Fruit fly (Drosophila melanogaster) whole organism, wandering third instar larva: ENCODE data around the gene neo.

Source experiments
- Abd-B ChIP-seq: fragments of >200 bp; optimal IDR thresholded peaks from 2 replicates; lab custom pipeline; 2017; ENCODE audit warnings: missing biosample characterization, missing genetic modification characterization
- CG32264 ChIP-seq: fragments of 200-800 bp; sonication (Bioruptor generic); optimal IDR thresholded peaks from 2 replicates; lab custom pipeline; 2016; ENCODE audit warnings: missing biosample characterization, missing genetic modification characterization
- CG9705 ChIP-seq: fragments of 200-800 bp; sonication (Bioruptor generic); optimal IDR thresholded peaks from 2 replicates; lab custom pipeline; 2018; ENCODE audit warnings: missing biosample characterization, mild to moderate bottlenecking, missing genetic modification characterization
- CrebA ChIP-seq: fragments of 200-800 bp; sonication (Bioruptor generic); optimal IDR thresholded peaks from 2 replicates; lab custom pipeline; 2016; ENCODE audit warnings: missing biosample characterization, mild to moderate bottlenecking, missing genetic modification characterization, borderline replicate concordance
- Dfd ChIP-seq: fragments of >200 bp; optimal IDR thresholded peaks from 2 replicates; lab custom pipeline; 2017; ENCODE audit warnings: missing biosample characterization, missing genetic modification characterization
- Dif ChIP-seq: fragments of 200-275, 200-300 bp; sonication (Bioruptor generic); optimal IDR thresholded peaks from 2 replicates; lab custom pipeline; 2018; ENCODE audit warnings: missing biosample characterization, missing genetic modification characterization; ENCODE audit not compliant: partially characterized antibody
- GATAd ChIP-seq: sonication (Bioruptor generic); optimal IDR thresholded peaks from 2 replicates; lab custom pipeline; 2016; ENCODE audit warnings: missing biosample characterization, missing genetic modification characterization
- HLH106 ChIP-seq: fragments of 200-800 bp; optimal IDR thresholded peaks from 3 replicates; lab custom pipeline; 2019; ENCODE audit warnings: missing biosample characterization, mild to moderate bottlenecking, missing genetic modification characterization, moderate library complexity
- Hnf4 ChIP-seq: fragments of 200-800 bp; sonication (Bioruptor generic); optimal IDR thresholded peaks from 2 replicates; lab custom pipeline; 2016; ENCODE audit warnings: missing biosample characterization, mild to moderate bottlenecking, missing genetic modification characterization
- Hr78 ChIP-seq: fragments of >200 bp; optimal IDR thresholded peaks from 2 replicates; lab custom pipeline; 2017; ENCODE audit warnings: missing biosample characterization, missing genetic modification characterization
- Hr83 ChIP-seq: fragments of 200-300 bp; sonication (Bioruptor generic); optimal IDR thresholded peaks from 2 replicates; lab custom pipeline; 2016; ENCODE audit warnings: missing biosample characterization, mild to moderate bottlenecking, missing genetic modification characterization, moderate library complexity; ENCODE audit not compliant: poor library complexity, severe bottlenecking
- Jra ChIP-seq: sonication (Bioruptor generic); optimal IDR thresholded peaks from 2 replicates; lab custom pipeline; 2016; ENCODE audit warnings: missing biosample characterization, missing genetic modification characterization
- Myc ChIP-seq: fragments of >200 bp; optimal IDR thresholded peaks from 2 replicates; lab custom pipeline; 2017
- N ChIP-seq: fragments of >200 bp; optimal IDR thresholded peaks from 2 replicates; lab custom pipeline; 2018; ENCODE audit warnings: missing biosample characterization, missing external identifiers, missing genetic modification characterization
- OdsH ChIP-seq: fragments of 200-800 bp; sonication (Bioruptor generic); optimal IDR thresholded peaks from 2 replicates; lab custom pipeline; 2016; ENCODE audit warnings: missing biosample characterization, mild to moderate bottlenecking, missing genetic modification characterization
- Rel ChIP-seq, 2 experiments: fragments of 200-800 bp; sonication (Bioruptor generic) in 1 of 2; optimal IDR thresholded peaks; 2 replicates in 1 of 2; 3 replicates in 1 of 2; lab custom pipeline; 2016 to 2019; ENCODE audit warnings: mild to moderate bottlenecking in 2 of 2, missing biosample characterization in 2 of 2, missing genetic modification characterization in 2 of 2, moderate library complexity in 1 of 2
- Sp1 ChIP-seq: fragments of 200-800 bp; sonication (Bioruptor generic); optimal IDR thresholded peaks from 3 replicates; lab custom pipeline; 2019; ENCODE audit warnings: missing biosample characterization, mild to moderate bottlenecking, missing genetic modification characterization, moderate library complexity
- Vsx2 ChIP-seq: fragments of 200-300, 225-300 bp; sonication (Bioruptor generic); optimal IDR thresholded peaks from 2 replicates; lab custom pipeline; 2018; ENCODE audit warnings: missing biosample characterization, missing genetic modification characterization; ENCODE audit not compliant: partially characterized antibody
- br ChIP-seq: fragments of 200-800 bp; sonication (Bioruptor generic); optimal IDR thresholded peaks from 2 replicates; lab custom pipeline; 2016; ENCODE audit warnings: missing biosample characterization, missing genetic modification characterization
- brk ChIP-seq: fragments of 200-800 bp; sonication (Bioruptor generic); optimal IDR thresholded peaks from 2 replicates; lab custom pipeline; 2016; ENCODE audit warnings: missing biosample characterization, mild to moderate bottlenecking, missing genetic modification characterization
- dl ChIP-seq, 2 experiments: fragments of 175-275, 200-275 bp in 1 of 2; fragments of 200-275 bp in 1 of 2; sonication (Bioruptor generic); optimal IDR thresholded peaks; lab custom pipeline; 2018; ENCODE audit warnings: mild to moderate bottlenecking in 2 of 2, missing biosample characterization in 2 of 2, missing genetic modification characterization in 2 of 2, moderate library complexity in 2 of 2; ENCODE audit not compliant: partially characterized antibody in 2 of 2, insufficient read depth in 1 of 2
- dmrt93B ChIP-seq: fragments of 200-800 bp; sonication (Bioruptor generic); optimal IDR thresholded peaks from 2 replicates; lab custom pipeline; 2018; ENCODE audit warnings: missing biosample characterization, mild to moderate bottlenecking, missing genetic modification characterization
- ey ChIP-seq: fragments of 200-800 bp; sonication (Bioruptor generic); optimal IDR thresholded peaks from 2 replicates; lab custom pipeline; 2016; ENCODE audit warnings: missing biosample characterization, missing genetic modification characterization
- foxo ChIP-seq, 2 experiments: fragments of 200-800 bp; sonication (Bioruptor generic); optimal IDR thresholded peaks; 2 replicates in 1 of 2; 3 replicates in 1 of 2; lab custom pipeline; 2016 to 2017; ENCODE audit warnings: missing biosample characterization in 2 of 2, missing genetic modification characterization in 2 of 2
- h ChIP-seq: fragments of 200-800 bp; sonication (Bioruptor generic); optimal IDR thresholded peaks from 3 replicates; lab custom pipeline; 2016; ENCODE audit warnings: missing biosample characterization, mild to moderate bottlenecking, missing genetic modification characterization
- jim ChIP-seq: fragments of 175-275, 200-325 bp; sonication (Bioruptor generic); optimal IDR thresholded peaks from 2 replicates; lab custom pipeline; 2016; ENCODE audit warnings: missing biosample characterization, mild to moderate bottlenecking, missing genetic modification characterization
- lola ChIP-seq: fragments of >200 bp; optimal IDR thresholded peaks from 2 replicates; lab custom pipeline; 2017; ENCODE audit warnings: missing biosample characterization, missing genetic modification characterization
- psq ChIP-seq: fragments of 200-800 bp; sonication (Bioruptor generic); optimal IDR thresholded peaks from 3 replicates; lab custom pipeline; 2017; ENCODE audit warnings: missing biosample characterization, mild to moderate bottlenecking, missing genetic modification characterization, moderate library complexity
- rgr ChIP-seq: fragments of 200-800 bp; sonication (Bioruptor generic); optimal IDR thresholded peaks from 3 replicates; lab custom pipeline; 2016; ENCODE audit warnings: missing biosample characterization, mild to moderate bottlenecking, missing genetic modification characterization
- sage ChIP-seq: fragments of 200-800 bp; sonication (Bioruptor generic); optimal IDR thresholded peaks from 2 replicates; lab custom pipeline; 2016; ENCODE audit warnings: missing biosample characterization, mild to moderate bottlenecking, missing genetic modification characterization
- sv ChIP-seq: fragments of 200-800 bp; sonication (Bioruptor generic); optimal IDR thresholded peaks from 3 replicates; lab custom pipeline; 2016; ENCODE audit warnings: missing biosample characterization, missing genetic modification characterization
- tai ChIP-seq: sonication (Bioruptor generic); optimal IDR thresholded peaks from 2 replicates; lab custom pipeline; 2016; ENCODE audit warnings: missing biosample characterization, missing genetic modification characterization
- usp ChIP-seq: fragments of >200 bp; optimal IDR thresholded peaks from 2 replicates; lab custom pipeline; 2017; ENCODE audit warnings: missing biosample characterization, missing genetic modification characterization
- woc ChIP-seq: sonication (Bioruptor generic); optimal IDR thresholded peaks from 2 replicates; lab custom pipeline; 2016; ENCODE audit warnings: missing biosample characterization, mild to moderate bottlenecking, missing genetic modification characterization

Gene neo

DNA sequence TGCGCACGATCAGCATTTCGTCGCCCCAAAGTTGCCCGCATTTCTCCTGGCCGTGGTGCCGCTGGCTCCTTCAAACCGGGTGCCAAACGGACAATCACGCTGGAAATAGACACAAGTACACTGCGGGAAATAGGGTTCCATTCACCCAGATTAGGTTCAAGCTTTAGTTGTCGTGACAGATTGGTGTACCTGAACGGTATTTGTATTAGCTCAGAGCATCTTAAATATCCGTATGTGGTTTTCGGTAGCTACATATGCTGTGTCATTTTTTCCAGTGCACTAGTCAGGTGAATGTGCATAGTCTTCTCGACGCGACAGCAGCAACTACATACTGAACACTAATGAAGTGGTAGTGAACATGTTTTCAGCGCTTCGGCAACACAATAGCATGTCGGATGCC is 28.2 kb downstream of the neo start:
- TF ChIP-seq CG32264 (GFP tag; lab: Kevin White, UChicago), result no peak

DNA sequence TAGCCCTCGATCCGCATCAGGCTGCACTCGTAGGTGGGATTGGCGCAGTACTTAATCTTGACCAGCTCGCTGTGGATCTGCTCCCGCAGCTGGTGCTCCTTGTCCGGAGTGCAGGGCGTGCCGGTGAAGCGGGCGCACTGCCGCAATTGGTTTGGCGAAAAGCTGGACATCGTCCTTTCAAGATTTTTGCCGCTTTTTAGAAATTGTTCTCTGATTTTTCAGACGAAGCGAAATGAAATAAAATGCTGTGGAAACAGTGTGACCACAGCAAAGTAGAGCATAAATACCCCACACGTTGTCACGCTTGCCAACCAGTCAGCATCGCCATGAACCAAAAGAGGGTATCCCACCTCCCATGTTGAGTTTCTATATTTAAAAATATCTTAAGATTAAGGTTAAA is 38.3 kb downstream of the neo start, which contains the start of gene dgt1:
Gene dgt1, minus strand, starts transcription at position 264 of the 400 bp plus-strand sequence.
- TF ChIP-seq Myc (peak; percentile 81), N (GFP tag; lab: Kevin White, UChicago) (no peak)

DNA sequence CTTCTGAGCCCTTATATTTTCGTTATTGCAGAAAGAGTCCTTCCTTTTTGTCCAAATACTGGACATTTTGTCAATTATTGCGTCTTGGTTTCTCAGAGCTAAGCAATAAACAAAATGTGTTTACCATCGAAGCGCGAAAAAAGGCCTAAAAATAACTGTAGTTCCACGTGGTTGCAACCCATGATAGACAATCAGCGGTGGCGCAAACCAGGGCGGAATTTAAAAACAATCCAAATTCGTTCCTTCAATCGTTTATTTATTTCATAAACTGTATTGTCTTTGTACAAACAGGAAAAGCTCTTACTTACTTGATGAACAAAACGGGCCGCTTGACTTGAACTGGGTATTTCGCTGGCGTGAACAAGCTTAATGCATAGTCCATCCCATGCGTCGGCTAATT is 39.9 kb downstream of the neo start, which contains the start of gene CG7824:
Gene CG7824, minus strand, starts transcription at position 131 of the 400 bp plus-strand sequence.
- TF ChIP-seq Hr78 (no peak), Dfd (GFP tag; lab: Kevin White, UChicago) (no peak), Rel (GFP tag; optimal IDR thresholded peaks at IDR 0.05; lab: Kevin White, UChicago) (no peak), Rel (tag; optimal IDR thresholded peaks at IDR 0.05; lab: Kevin White, UChicago) (peak; percentile 50), Dif (no peak)

DNA sequence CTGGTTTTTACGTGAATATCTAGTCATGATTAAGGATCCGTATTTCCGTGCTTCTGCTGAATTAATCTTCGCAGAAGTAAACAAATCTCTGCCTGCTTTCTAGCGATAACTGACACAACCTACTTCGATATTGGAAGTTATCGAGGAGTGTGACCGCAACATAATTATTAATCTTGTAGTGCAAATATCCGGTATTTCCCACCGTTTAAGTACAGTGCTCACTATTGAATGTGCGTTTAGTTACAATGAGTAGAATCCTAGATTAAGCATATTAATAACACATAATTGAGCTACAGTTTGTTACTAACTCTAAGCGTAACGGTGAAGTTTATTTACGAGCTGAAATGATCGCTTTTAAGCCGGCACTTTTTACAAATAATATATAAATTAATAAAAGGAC is 40.8 kb downstream of the neo start:
- TF ChIP-seq HLH106 (peak; percentile 45), dmrt93B (GFP tag; lab: Kevin White, UChicago) (no peak), usp (GFP tag; lab: Kevin White, UChicago) (no peak), sage (no peak), N (GFP tag; lab: Kevin White, UChicago) (no peak), rgr (GFP tag; lab: Kevin White, UChicago) (no peak), h (GFP tag; lab: Kevin White, UChicago) (no peak), Dif (no peak), Hnf4 (GFP tag; lab: Kevin White, UChicago) (no peak), ey (GFP tag; lab: Kevin White, UChicago) (peak; percentile 22), Jra (GFP tag; lab: Kevin White, UChicago) (no peak), Dfd (GFP tag; lab: Kevin White, UChicago) (no peak), CG9705 (GFP tag; lab: Kevin White, UChicago) (peak; percentile 9), brk (GFP tag; lab: Kevin White, UChicago) (no peak), psq (GFP tag; lab: Kevin White, UChicago) (no peak), foxo (GFP tag; optimal IDR thresholded peaks at IDR 0.05; lab: Kevin White, UChicago) (peak in 1 of 2 experiments; percentile 43), lola (GFP tag; lab: Kevin White, UChicago) (no peak), Sp1 (GFP tag; lab: Kevin White, UChicago) (no peak), sv (GFP tag; lab: Kevin White, UChicago) (no peak), woc (no peak), Rel (GFP tag; optimal IDR thresholded peaks at IDR 0.05; lab: Kevin White, UChicago) (no peak), Rel (tag; optimal IDR thresholded peaks at IDR 0.05; lab: Kevin White, UChicago) (peak; percentile 99), OdsH (GFP tag; lab: Kevin White, UChicago) (no peak), Hr83 (GFP tag; lab: Kevin White, UChicago) (no peak), GATAd (GFP tag; lab: Kevin White, UChicago) (no peak)

DNA sequence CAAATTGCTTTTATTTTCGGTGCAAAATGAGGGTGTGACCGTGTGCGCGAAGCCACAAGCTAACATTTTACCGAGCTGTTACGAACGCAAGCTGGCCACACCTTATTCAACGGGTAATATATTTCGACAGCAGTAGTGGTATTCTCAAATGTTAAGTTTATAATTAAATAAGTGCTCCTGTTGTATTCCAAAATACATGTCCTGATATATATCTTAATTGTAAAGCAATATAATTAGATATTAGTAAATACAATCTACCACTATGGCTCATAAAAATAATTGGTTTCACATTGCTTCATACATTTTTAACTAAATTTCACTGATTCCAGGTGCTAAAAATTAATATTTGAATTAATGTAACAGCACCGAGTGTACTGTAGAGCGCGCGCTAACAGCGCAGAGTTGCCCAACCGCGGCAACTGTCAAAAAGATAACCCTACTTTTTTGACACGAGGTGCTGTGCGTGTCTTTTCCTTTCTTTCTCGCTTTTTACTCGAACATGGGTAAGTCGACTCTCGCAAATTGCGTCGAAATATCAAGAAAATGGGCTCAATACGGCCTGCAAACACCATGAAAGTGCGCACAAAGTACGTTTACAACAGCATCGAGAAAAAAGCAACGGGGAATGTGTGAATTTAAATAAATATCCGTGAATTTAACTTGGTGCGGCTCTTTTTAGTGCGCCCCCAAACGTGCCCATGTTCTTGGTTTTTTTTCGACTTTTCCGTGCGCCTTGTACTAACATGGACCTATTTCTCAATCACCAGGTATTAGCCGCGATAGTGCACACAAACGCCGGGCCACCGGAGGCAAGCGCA is 42.7 kb downstream of the neo start, which contains the start of the genes CG15514 and RpS8:
Gene CG15514, minus strand, starts transcription at position 63 of the 818 bp plus-strand sequence.
Gene RpS8, plus strand, starts transcription at position 151 of the 818 bp plus-strand sequence.
- TF ChIP-seq ey (GFP tag; lab: Kevin White, UChicago) (peak; percentile 27), Hr83 (GFP tag; lab: Kevin White, UChicago) (no peak), psq (GFP tag; lab: Kevin White, UChicago) (peak; percentile 44), br (GFP tag; lab: Kevin White, UChicago) (peak; percentile 26), Abd-B (GFP tag; lab: Kevin White, UChicago) (no peak), Myc (peak; percentile 76), Vsx2 (GFP tag; lab: Kevin White, UChicago) (no peak), CrebA (no peak), h (GFP tag; lab: Kevin White, UChicago) (peak; percentile 47), HLH106 (peak; percentile 58), Sp1 (GFP tag; lab: Kevin White, UChicago) (peak; percentile 61), sage (no peak), OdsH (GFP tag; lab: Kevin White, UChicago) (peak; percentile 63), lola (GFP tag; lab: Kevin White, UChicago) (no peak), rgr (GFP tag; lab: Kevin White, UChicago) (peak; percentile 64), foxo (GFP tag; optimal IDR thresholded peaks at IDR 0.05; lab: Kevin White, UChicago) (peak in 1 of 2 experiments; percentile 60), CG9705 (GFP tag; lab: Kevin White, UChicago) (peak; percentile 75), brk (GFP tag; lab: Kevin White, UChicago) (no peak), tai (GFP tag; lab: Kevin White, UChicago) (no peak), dl (GFP tag; optimal IDR thresholded peaks at IDR 0.05; lab: Kevin White, UChicago; ENCODE audit: insufficient read depth in 1 of 2, partially characterized antibody in 2 of 2) (no peak), Dif (no peak), Rel (GFP tag; optimal IDR thresholded peaks at IDR 0.05; lab: Kevin White, UChicago) (no peak), Rel (tag; optimal IDR thresholded peaks at IDR 0.05; lab: Kevin White, UChicago) (peak; percentile 30), sv (GFP tag; lab: Kevin White, UChicago) (peak; percentile 26), jim (no peak)
